Worm (Caenorhabditis elegans): ENCODE measurements around the gene F38C2.7.
"Not testable (repeated sequence)": the region's sequence is repeated elsewhere in the genome, so short reads cannot be mapped to it uniquely, and the experiment has no call there.

The F38C2.7 gene

ce11 chrIV:16277291-16277690 is at the start of gene F38C2.7:
F38C2.7 (minus strand) TSS chrIV:16277391.
- TF ChIP-seq ZK546.5 (tag; optimal IDR thresholded peaks at IDR 0.05) (no peak), nhr-23 (tag; optimal IDR thresholded peaks at IDR 0.05) (no peak), fkh-10 (GFP tag; optimal IDR thresholded peaks at IDR 0.05) (no peak), unc-62 (GFP tag; optimal IDR thresholded peaks at IDR 0.05) (no peak), mdl-1 (tag; optimal IDR thresholded peaks at IDR 0.05) (no peak), R02D3.7 (tag; optimal IDR thresholded peaks at IDR 0.05) (no peak), lin-15B (tag; optimal IDR thresholded peaks at IDR 0.05) (no peak), eor-1 (tag; optimal IDR thresholded peaks at IDR 0.05) (no peak), egl-5 (tag; optimal IDR thresholded peaks at IDR 0.05) (no peak), zag-1 (tag; optimal IDR thresholded peaks at IDR 0.05) (no peak), nhr-67 (tag; optimal IDR thresholded peaks at IDR 0.05) (no peak), jun-1 (tag; optimal IDR thresholded peaks at IDR 0.05) (no peak)

DNA sequence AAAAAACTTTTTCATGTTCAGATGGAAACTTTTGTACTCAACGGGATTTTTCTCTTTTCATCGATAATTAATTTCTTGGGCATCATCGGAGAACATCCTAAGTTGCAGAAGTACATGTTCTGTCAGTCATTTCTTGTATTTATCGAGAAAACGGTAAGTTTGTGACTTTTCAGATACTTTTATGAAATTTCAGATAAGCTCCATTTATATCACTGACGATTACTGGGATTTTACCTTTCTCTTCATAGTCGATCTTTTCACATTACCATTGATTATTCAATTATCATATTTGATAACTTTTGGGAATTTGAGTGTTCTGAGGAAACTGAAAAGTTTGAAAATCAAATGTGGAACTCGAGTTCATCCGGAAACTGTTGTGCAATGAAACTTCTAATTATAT is 47.4 kb upstream of the F38C2.7 start, which contains the start of gene srz-105:
TSS of gene srz-105 (plus strand) at position 301 of the 400 bp plus-strand sequence.
- TF ChIP-seq ceh-28 (tag; optimal IDR thresholded peaks at IDR 0.05) = no peak
- no peak for TF ChIP-seq pha-4 (tag; optimal IDR thresholded peaks at IDR 0.05)
- TF ChIP-seq lin-15B (tag; optimal IDR thresholded peaks at IDR 0.05) = no peak
- no peak for TF ChIP-seq unc-39 (tag; optimal IDR thresholded peaks at IDR 0.05)
- TF ChIP-seq ztf-11 (tag; optimal IDR thresholded peaks at IDR 0.05) = no peak
- TF ChIP-seq ZK546.5 (tag; optimal IDR thresholded peaks at IDR 0.05) = no peak
- TF ChIP-seq elt-3 (tag; optimal IDR thresholded peaks at IDR 0.05) = no peak
- no peak for TF ChIP-seq nhr-76 (tag; optimal IDR thresholded peaks at IDR 0.05)
- no peak for TF ChIP-seq mml-1 (tag; optimal IDR thresholded peaks at IDR 0.05)
- TF ChIP-seq ztf-4 (tag; optimal IDR thresholded peaks at IDR 0.05) = no peak
- no peak for TF ChIP-seq nhr-237 (tag; optimal IDR thresholded peaks at IDR 0.05)

DNA sequence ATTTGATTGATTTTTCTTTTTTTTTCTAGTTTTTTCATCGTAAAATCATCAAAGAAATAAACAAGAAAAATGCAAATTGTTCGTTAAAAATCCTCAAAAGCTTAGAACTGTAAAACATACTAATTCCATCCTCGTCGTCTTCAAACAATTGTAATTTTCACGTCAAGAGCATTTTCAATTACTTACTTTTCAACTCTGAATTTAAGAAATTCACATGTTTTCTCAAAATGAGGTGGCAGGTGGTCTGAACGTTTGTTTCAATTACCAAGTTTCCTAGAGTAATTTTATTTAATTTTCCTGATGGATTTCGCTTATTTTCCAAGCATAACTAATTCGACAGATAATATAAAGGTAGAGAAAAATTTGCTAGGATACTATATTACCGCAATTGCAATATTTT is 46.2 kb upstream of the F38C2.7 start, which contains the start of gene srz-104:
TSS of gene srz-104 (plus strand) at position 301 of the 400 bp plus-strand sequence.
- TF ChIP-seq hmg-11 (tag; optimal IDR thresholded peaks at IDR 0.05) (no peak), lsy-12 (tag; optimal IDR thresholded peaks at IDR 0.05) (no peak), unc-62 (GFP tag; optimal IDR thresholded peaks at IDR 0.05) (no peak), unc-39 (tag; optimal IDR thresholded peaks at IDR 0.05) (no peak)

- TF ChIP-seq nhr-11 (tag; optimal IDR thresholded peaks at IDR 0.05) = no peak
- TF ChIP-seq elt-3 (tag; optimal IDR thresholded peaks at IDR 0.05) = no peak
- no peak for TF ChIP-seq elt-1 (tag; optimal IDR thresholded peaks at IDR 0.05)
- TF ChIP-seq fos-1 (tag; optimal IDR thresholded peaks at IDR 0.05) = no peak
- no peak for TF ChIP-seq ztf-4 (tag; optimal IDR thresholded peaks at IDR 0.05)
- TF ChIP-seq unc-39 (tag; optimal IDR thresholded peaks at IDR 0.05) = no peak
- no peak for TF ChIP-seq sea-2 (GFP tag; optimal IDR thresholded peaks at IDR 0.05)
- TF ChIP-seq nhr-67 (tag; optimal IDR thresholded peaks at IDR 0.05) = no peak
These were observed 43.7 kb upstream of the F38C2.7 start, which contains the start of gene srz-61 for ce11 chrIV:16320866-16321265. srz-61 (plus strand) TSS chrIV:16321166.

ce11 chrIV:16320410-16320809 is 43.2 kb upstream of the F38C2.7 start, which contains the start of gene K03D3.5:
K03D3.5 (minus strand) TSS chrIV:16320510.
- TF ChIP-seq fos-1 (tag; optimal IDR thresholded peaks at IDR 0.05) = no peak
- TF ChIP-seq eor-1 (tag; optimal IDR thresholded peaks at IDR 0.05) = no peak

DNA sequence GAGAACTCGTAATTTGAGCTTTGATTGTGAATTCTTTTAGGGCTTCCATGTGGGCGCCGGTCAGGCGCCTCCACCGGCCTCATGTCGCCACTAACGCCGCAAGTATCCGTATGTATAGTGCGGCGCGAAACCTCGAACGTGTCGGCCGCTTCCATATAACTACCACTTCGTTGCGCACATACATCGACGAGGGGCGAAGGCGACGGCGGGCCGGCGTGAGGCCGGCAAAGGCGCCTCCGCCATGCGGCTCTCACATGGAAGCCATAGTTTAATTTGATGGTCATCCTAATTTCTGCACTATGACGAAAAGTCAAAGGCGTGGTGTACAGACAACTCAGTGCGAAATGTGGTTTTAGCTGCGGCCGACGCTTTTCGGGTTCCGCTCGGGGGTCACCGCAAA is 32.9 kb upstream of the F38C2.7 start:
- TF ChIP-seq daf-12 (tag; optimal IDR thresholded peaks at IDR 0.05) = no peak
- TF ChIP-seq fos-1 (tag; optimal IDR thresholded peaks at IDR 0.05) = no peak
- no peak for TF ChIP-seq nhr-76 (tag; optimal IDR thresholded peaks at IDR 0.05)

ce11 chrIV:16307925-16308324 is 30.7 kb upstream of the F38C2.7 start, which contains the start of gene rac-2:
rac-2 (plus strand) TSS chrIV:16308225.
- not testable (repeated sequence) for TF ChIP-seq nhr-23 (tag; optimal IDR thresholded peaks at IDR 0.05); ama-1 (optimal IDR thresholded peaks at IDR 0.05); lsy-12 (tag; optimal IDR thresholded peaks at IDR 0.05)
